Fruit fly (Drosophila melanogaster): ENCODE measurements around the gene pros.

Gene pros

DNA sequence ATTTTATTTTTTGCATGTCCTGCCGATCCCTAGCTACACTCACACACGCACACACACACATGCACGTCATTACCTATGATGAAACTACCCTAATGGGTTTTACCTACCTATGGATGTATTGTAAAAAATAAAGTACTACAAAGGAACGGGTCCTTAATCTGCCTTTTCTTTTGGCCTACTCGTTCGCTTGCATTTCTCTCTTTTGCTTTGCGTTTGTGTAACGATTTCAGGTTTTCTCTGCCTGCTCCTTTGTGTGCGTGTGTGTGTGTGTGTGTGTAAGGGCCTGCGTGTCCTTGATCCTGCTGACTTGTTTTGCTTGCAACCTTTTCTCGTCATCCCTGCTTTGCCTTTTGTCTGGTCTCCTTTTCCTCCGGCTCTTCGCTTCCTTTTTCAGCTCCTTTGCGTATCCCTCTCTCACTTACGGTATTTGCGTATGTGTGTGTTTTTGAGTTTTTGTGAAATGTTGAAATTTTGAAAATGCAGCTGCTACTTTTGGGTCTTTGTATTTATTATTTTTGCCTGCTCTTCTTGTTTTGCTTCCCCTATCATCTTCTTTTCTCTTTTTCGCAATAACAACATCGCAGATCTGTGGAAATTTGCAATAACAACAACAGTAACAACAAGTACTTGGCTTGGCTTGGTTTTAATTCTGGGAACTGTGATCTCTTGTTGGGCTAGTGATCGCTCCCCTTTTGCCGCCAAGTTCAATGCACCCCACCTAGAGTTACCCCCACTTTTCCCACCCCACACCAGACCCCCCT, 23.6 kb downstream of the pros start:
- peak; percentile 75 for TF ChIP-seq psq (GFP tag; optimal IDR thresholded peaks at IDR 0.05)
- no peak for TF ChIP-seq Hnf4 (GFP tag; optimal IDR thresholded peaks at IDR 0.05)

DNA sequence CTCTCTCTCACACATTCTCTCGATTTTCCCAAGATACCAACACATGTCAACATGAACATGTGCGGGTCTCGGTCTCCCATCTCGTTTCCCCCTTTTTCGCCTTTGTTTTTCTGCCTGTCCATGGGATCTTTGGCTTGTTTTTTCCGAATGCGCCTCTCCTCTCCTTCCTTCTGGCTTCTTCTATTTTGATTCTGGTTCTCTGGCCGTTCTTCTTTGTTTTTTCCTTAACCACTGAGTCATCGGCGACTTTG, 24.1 kb downstream of the pros start:
- TF ChIP-seq HLH106 (tag; optimal IDR thresholded peaks at IDR 0.05), result no peak
- no peak for TF ChIP-seq ey (GFP tag; optimal IDR thresholded peaks at IDR 0.05)
- no peak for TF ChIP-seq pan (optimal IDR thresholded peaks at IDR 0.05)
- TF ChIP-seq lola (GFP tag; optimal IDR thresholded peaks at IDR 0.05), result no peak
- TF ChIP-seq usp (GFP tag; optimal IDR thresholded peaks at IDR 0.05), result no peak
- TF ChIP-seq Vsx2 (GFP tag; optimal IDR thresholded peaks at IDR 0.05; ENCODE audit: partially characterized antibody), result no peak

DNA sequence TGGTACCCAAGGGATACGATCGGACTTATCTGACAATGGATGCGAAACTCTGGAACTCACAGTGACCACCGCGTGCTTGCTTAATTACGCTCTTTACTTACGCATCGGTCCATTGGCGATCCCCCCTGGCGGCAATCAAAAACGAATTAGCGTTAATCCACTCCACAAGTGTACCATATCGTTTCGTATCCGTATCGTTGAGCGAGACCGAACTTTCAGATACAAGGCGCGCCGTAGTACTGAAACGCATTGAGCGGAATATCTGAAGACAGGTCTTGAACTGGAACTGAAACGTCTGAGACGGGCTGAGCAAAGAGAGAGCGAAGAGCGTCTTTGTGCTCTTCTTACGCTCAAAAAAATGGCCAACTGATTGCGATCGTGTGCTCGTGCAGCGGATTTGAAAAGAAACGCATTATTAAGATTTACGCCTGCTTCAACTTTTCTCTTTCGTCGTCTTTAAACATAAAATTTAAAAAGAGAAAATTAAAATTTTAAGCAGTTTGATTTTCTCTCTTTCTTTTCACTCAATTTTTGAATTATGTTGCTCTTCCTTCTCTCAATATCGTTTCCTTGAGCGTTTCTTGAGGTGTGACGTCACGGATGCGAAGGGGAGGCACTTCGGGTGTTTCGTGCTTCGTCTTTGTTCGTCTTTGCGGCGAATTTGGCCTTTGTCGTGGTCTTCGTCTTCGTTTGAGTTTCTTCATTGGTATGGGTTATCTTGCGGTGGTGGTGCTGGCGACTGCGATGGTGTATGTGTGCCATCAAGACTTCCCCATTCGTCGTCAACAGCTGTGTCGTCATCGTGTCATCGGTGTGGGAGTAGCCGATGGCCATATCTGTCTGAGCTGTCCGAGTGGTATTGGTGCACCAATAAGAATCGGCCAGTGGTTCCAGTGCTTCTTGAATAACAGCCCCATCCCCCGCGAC, 24.9 kb downstream of the pros start, which contains the start of the genes KP78a and KP78b:
Gene KP78a (minus strand): TSS at position 220 of the 927 bp plus-strand sequence.
Gene KP78b (minus strand): TSS at position 220 of the 927 bp plus-strand sequence.
- TF ChIP-seq sage (GFP tag; optimal IDR thresholded peaks at IDR 0.05), result no peak
- TF ChIP-seq dl (GFP tag; optimal IDR thresholded peaks at IDR 0.05; ENCODE audit: insufficient read depth in 1 of 2, partially characterized antibody in 2 of 2), result peak; percentile 49 to 72
- TF ChIP-seq N (GFP tag; optimal IDR thresholded peaks at IDR 0.05), result peak; percentile 41
- peak; percentile 37 for TF ChIP-seq brk (GFP tag; optimal IDR thresholded peaks at IDR 0.05)
- peak; percentile 65 for TF ChIP-seq Dif (GFP tag; optimal IDR thresholded peaks at IDR 0.05; ENCODE audit: partially characterized antibody)
- TF ChIP-seq psq (GFP tag; optimal IDR thresholded peaks at IDR 0.05), result peak; percentile 16
- peak; percentile 67 for TF ChIP-seq Hr83 (GFP tag; optimal IDR thresholded peaks at IDR 0.05; ENCODE audit: poor library complexity, severe bottlenecking)
- no peak for TF ChIP-seq jim (GFP tag; optimal IDR thresholded peaks at IDR 0.05)

DNA sequence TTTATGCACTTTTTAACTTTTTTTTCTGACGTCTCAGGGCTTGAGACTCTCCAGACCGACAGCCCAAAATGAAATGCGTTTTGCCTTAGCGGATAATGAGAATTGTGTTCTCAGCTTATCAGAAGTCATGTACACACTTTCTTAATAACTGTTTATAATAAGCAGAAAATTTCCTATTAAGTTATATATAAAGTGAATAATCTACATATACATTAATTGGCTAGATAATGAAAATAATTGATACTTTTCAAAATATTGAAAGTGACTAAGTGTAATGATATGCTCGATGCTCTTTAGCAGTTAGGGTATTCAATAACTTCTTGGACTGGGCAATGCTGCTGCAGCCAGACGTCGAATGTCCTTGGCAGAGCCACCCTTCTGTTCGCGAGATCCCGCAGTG, 33.6 kb downstream of the pros start:
- TF ChIP-seq Vsx2 (GFP tag; optimal IDR thresholded peaks at IDR 0.05; ENCODE audit: partially characterized antibody) (no peak), Hr83 (GFP tag; optimal IDR thresholded peaks at IDR 0.05; ENCODE audit: poor library complexity, severe bottlenecking) (no peak), OdsH (GFP tag; optimal IDR thresholded peaks at IDR 0.05) (no peak), Hr78 (GFP tag; optimal IDR thresholded peaks at IDR 0.05) (no peak), Abd-B (GFP tag; optimal IDR thresholded peaks at IDR 0.05) (no peak), Sp1 (GFP tag; optimal IDR thresholded peaks at IDR 0.05) (no peak), Dfd (GFP tag; optimal IDR thresholded peaks at IDR 0.05) (no peak), sv (GFP tag; optimal IDR thresholded peaks at IDR 0.05) (no peak), lola (GFP tag; optimal IDR thresholded peaks at IDR 0.05) (no peak), HLH106 (tag; optimal IDR thresholded peaks at IDR 0.05) (peak; percentile 18), Rel (GFP tag; optimal IDR thresholded peaks at IDR 0.05) (no peak), Rel (tag; optimal IDR thresholded peaks at IDR 0.05) (no peak), Dif (GFP tag; optimal IDR thresholded peaks at IDR 0.05; ENCODE audit: partially characterized antibody) (no peak), Mio (GFP tag; optimal IDR thresholded peaks at IDR 0.05) (no peak), dl (GFP tag; optimal IDR thresholded peaks at IDR 0.05; ENCODE audit: insufficient read depth in 1 of 2, partially characterized antibody in 2 of 2) (no peak), fru (GFP tag; optimal IDR thresholded peaks at IDR 0.05) (peak; percentile 5), N (GFP tag; optimal IDR thresholded peaks at IDR 0.05) (no peak)

DNA sequence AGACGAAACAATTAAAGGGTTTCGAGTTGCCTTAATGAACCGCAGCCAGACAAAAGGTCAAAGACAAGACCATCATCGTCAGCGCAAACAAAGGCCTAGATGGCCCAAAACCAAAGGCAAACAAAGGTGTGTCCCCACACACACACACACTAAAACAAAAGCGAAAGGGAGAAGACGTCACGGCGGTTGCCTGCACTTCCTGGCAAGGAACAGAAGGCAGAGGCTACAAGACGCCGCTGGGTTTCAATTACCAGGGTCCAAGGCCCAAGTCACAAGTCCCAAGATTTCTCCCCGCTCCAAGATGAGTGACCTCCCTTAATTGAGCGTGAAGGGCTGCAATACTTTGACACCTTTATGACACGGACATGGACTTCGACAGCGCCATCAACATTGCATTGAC, 35.3 kb downstream of the pros start:
- TF ChIP-seq fru (GFP tag; optimal IDR thresholded peaks at IDR 0.05) (no peak), dl (GFP tag; optimal IDR thresholded peaks at IDR 0.05; ENCODE audit: insufficient read depth in 1 of 2, partially characterized antibody in 2 of 2) (no peak)

DNA sequence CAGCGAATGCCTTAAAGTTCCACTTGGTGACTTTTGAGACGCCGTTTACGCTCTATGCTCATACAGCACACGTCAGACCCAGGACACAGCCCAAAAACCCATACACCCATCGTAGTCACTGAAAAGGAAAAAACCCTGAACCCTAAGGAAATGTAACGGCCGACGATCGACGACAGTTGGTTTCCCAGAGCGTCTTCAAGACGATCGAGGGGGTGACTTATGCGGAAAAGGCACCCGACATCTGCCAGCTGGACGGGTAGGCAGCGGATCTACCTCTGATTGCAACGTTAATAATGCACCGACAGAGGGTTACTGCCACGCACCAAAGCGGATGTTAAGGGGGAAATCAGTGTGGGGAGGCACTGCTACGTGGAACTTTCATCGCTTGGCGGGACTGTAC, 38.0 kb downstream of the pros start:
- TF ChIP-seq br (GFP tag; optimal IDR thresholded peaks at IDR 0.05), result no peak
- TF ChIP-seq GATAd (GFP tag; optimal IDR thresholded peaks at IDR 0.05), result no peak
- TF ChIP-seq dsf (GFP tag; optimal IDR thresholded peaks at IDR 0.05; ENCODE audit: borderline replicate concordance), result no peak
- no peak for TF ChIP-seq Mio (GFP tag; optimal IDR thresholded peaks at IDR 0.05)
- TF ChIP-seq rgr (GFP tag; optimal IDR thresholded peaks at IDR 0.05), result no peak
- TF ChIP-seq HLH106 (tag; optimal IDR thresholded peaks at IDR 0.05), result no peak
- TF ChIP-seq Jra (GFP tag; optimal IDR thresholded peaks at IDR 0.05), result no peak
- no peak for TF ChIP-seq OdsH (GFP tag; optimal IDR thresholded peaks at IDR 0.05)
- TF ChIP-seq fru (GFP tag; optimal IDR thresholded peaks at IDR 0.05), result no peak
- TF ChIP-seq foxo (GFP tag; optimal IDR thresholded peaks at IDR 0.05), result no peak
- no peak for TF ChIP-seq dl (GFP tag; optimal IDR thresholded peaks at IDR 0.05; ENCODE audit: insufficient read depth in 1 of 2, partially characterized antibody in 2 of 2)
- no peak for TF ChIP-seq woc (GFP tag; optimal IDR thresholded peaks at IDR 0.05)
- no peak for TF ChIP-seq pan (optimal IDR thresholded peaks at IDR 0.05)
- TF ChIP-seq CrebA (GFP tag; optimal IDR thresholded peaks at IDR 0.05; ENCODE audit: borderline replicate concordance), result no peak
- TF ChIP-seq N (GFP tag; optimal IDR thresholded peaks at IDR 0.05), result no peak
- no peak for TF ChIP-seq tai (GFP tag; optimal IDR thresholded peaks at IDR 0.05)
- no peak for TF ChIP-seq Vsx2 (GFP tag; optimal IDR thresholded peaks at IDR 0.05; ENCODE audit: partially characterized antibody)
